Worm (Caenorhabditis elegans) whole organism, L3 larva: ENCODE data around the gene F56D5.3.

ENCODE experiments used
- R02D3.7 ChIP-seq: fragments of 150-350 bp; optimal IDR thresholded peaks from 2 replicates; lab custom pipeline; 2014; ENCODE audit warnings: missing biosample characterization, missing genetic modification characterization
- ZK546.5 ChIP-seq: sonication (generic microtip); optimal IDR thresholded peaks from 2 replicates; lab custom pipeline; 2017; ENCODE audit warnings: missing biosample characterization, missing genetic modification characterization
- aly-2 ChIP-seq: fragments of 150-350 bp; optimal IDR thresholded peaks from 2 replicates; lab custom pipeline; 2014; ENCODE audit warnings: missing biosample characterization, missing genetic modification characterization
- ama-1 ChIP-seq: fragments of 150-350 bp; optimal IDR thresholded peaks from 2 replicates; lab custom pipeline; 2018
- ceh-16 ChIP-seq: sonication (generic microtip); optimal IDR thresholded peaks from 2 replicates; lab custom pipeline; 2017; ENCODE audit warnings: missing biosample characterization, missing genetic modification characterization
- ceh-28 ChIP-seq: fragments of 150-350 bp; optimal IDR thresholded peaks from 2 replicates; lab custom pipeline; 2014; ENCODE audit warnings: missing biosample characterization, missing genetic modification reagents, missing genetic modification characterization
- ceh-82 ChIP-seq: fragments of 150-350 bp; optimal IDR thresholded peaks from 2 replicates; lab custom pipeline; 2014; ENCODE audit warnings: missing biosample characterization, missing genetic modification characterization
- ceh-9 ChIP-seq: sonication (generic microtip); optimal IDR thresholded peaks from 2 replicates; lab custom pipeline; 2018; ENCODE audit warnings: missing biosample characterization, missing genetic modification characterization
- daf-12 ChIP-seq: fragments of 150-350 bp; optimal IDR thresholded peaks from 2 replicates; lab custom pipeline; 2014; ENCODE audit warnings: missing biosample characterization, missing genetic modification reagents, missing genetic modification characterization
- egl-27 ChIP-seq: sonication (generic microtip); optimal IDR thresholded peaks from 4 replicates; lab custom pipeline; 2017; ENCODE audit warnings: missing biosample characterization, missing genetic modification reagents, missing genetic modification characterization
- egl-5 ChIP-seq: fragments of 150-350 bp; optimal IDR thresholded peaks from 2 replicates; lab custom pipeline; 2017; ENCODE audit warnings: missing biosample characterization, missing genetic modification reagents, missing genetic modification characterization, inconsistent platforms
- elt-1 ChIP-seq: fragments of 150-350 bp; optimal IDR thresholded peaks from 2 replicates; lab custom pipeline; 2014; ENCODE audit warnings: missing biosample characterization, missing genetic modification characterization
- elt-2 ChIP-seq: sonication (generic microtip); optimal IDR thresholded peaks from 2 replicates; lab custom pipeline; 2016; ENCODE audit warnings: missing genetic modification reagents, mild to moderate bottlenecking, missing genetic modification characterization, missing compliant biosample characterization
- elt-3 ChIP-seq, 3 experiments: fragments of 150-350 bp in 1 of 3; sonication (generic microtip) in 2 of 3; optimal IDR thresholded peaks; 2 replicates in 2 of 3; 4 replicates in 1 of 3; lab custom pipeline; 2014 to 2017; ENCODE audit warnings: missing biosample characterization in 3 of 3, missing genetic modification characterization in 3 of 3
- eor-1 ChIP-seq, 2 experiments: fragments of 150-350 bp; optimal IDR thresholded peaks; 2 replicates each; lab custom pipeline; 2014 to 2018; ENCODE audit warnings: missing biosample characterization in 2 of 2, missing genetic modification characterization in 2 of 2
- fkh-10 ChIP-seq: sonication (generic microtip); optimal IDR thresholded peaks from 2 replicates; lab custom pipeline; 2017; ENCODE audit warnings: missing biosample characterization, missing genetic modification reagents, missing genetic modification characterization
- fkh-2 ChIP-seq: fragments of 150-350 bp; optimal IDR thresholded peaks from 2 replicates; lab custom pipeline; 2014; ENCODE audit warnings: missing biosample characterization, missing genetic modification reagents, missing genetic modification characterization
- hmg-11 ChIP-seq: sonication (generic microtip); optimal IDR thresholded peaks from 2 replicates; lab custom pipeline; 2016; ENCODE audit warnings: missing genetic modification characterization, missing compliant biosample characterization
- jun-1 ChIP-seq: fragments of 150-350 bp; optimal IDR thresholded peaks from 2 replicates; lab custom pipeline; 2014; ENCODE audit warnings: missing biosample characterization, missing genetic modification reagents, missing genetic modification characterization
- lin-15B ChIP-seq: fragments of 150-350 bp; optimal IDR thresholded peaks from 2 replicates; lab custom pipeline; 2014; ENCODE audit warnings: missing biosample characterization, missing genetic modification characterization
- lin-39 ChIP-seq: fragments of 150-350 bp; optimal IDR thresholded peaks from 2 replicates; lab custom pipeline; 2018; ENCODE audit warnings: missing biosample characterization, missing genetic modification reagents, missing genetic modification characterization
- lsy-12 ChIP-seq: sonication (generic microtip); optimal IDR thresholded peaks from 2 replicates; lab custom pipeline; 2016; ENCODE audit warnings: mild to moderate bottlenecking, missing genetic modification characterization, missing compliant biosample characterization
- mdl-1 ChIP-seq: fragments of 150-350 bp; optimal IDR thresholded peaks from 2 replicates; lab custom pipeline; 2014; ENCODE audit warnings: missing biosample characterization, missing genetic modification characterization
- mml-1 ChIP-seq: fragments of 150-350 bp; sonication (generic microtip); optimal IDR thresholded peaks from 3 replicates; lab custom pipeline; 2014; ENCODE audit warnings: missing biosample characterization, missing genetic modification characterization
- nfya-1 ChIP-seq: sonication (generic microtip); optimal IDR thresholded peaks from 2 replicates; lab custom pipeline; 2017; ENCODE audit warnings: missing genetic modification characterization, mild to moderate bottlenecking, missing compliant biosample characterization, antibody characterized with exemption, moderate library complexity; ENCODE audit not compliant: insufficient read depth
- nhr-11 ChIP-seq: fragments of 150-350 bp; optimal IDR thresholded peaks from 2 replicates; lab custom pipeline; 2014; ENCODE audit warnings: missing biosample characterization, missing genetic modification characterization
- nhr-12 ChIP-seq: fragments of 150-350 bp; optimal IDR thresholded peaks from 2 replicates; lab custom pipeline; 2014; ENCODE audit warnings: missing biosample characterization, missing genetic modification characterization
- nhr-23 ChIP-seq: fragments of 150-350 bp; optimal IDR thresholded peaks from 2 replicates; lab custom pipeline; 2014; ENCODE audit warnings: missing biosample characterization, missing genetic modification reagents, missing genetic modification characterization
- nhr-237 ChIP-seq: fragments of 150-350 bp; optimal IDR thresholded peaks from 2 replicates; lab custom pipeline; 2014; ENCODE audit warnings: missing biosample characterization, missing genetic modification characterization
- nhr-25 ChIP-seq: sonication (generic microtip); optimal IDR thresholded peaks from 2 replicates; lab custom pipeline; 2017; ENCODE audit warnings: missing biosample characterization, missing genetic modification characterization
- nhr-28 ChIP-seq: fragments of 150-350 bp; optimal IDR thresholded peaks from 2 replicates; lab custom pipeline; 2014; ENCODE audit warnings: missing biosample characterization, missing genetic modification characterization
- nhr-43 ChIP-seq: sonication (generic microtip); optimal IDR thresholded peaks from 2 replicates; lab custom pipeline; 2016; ENCODE audit warnings: mild to moderate bottlenecking, missing genetic modification characterization, missing compliant biosample characterization; ENCODE audit not compliant: poor library complexity, severe bottlenecking
- nhr-67 ChIP-seq: fragments of 150-350 bp; optimal IDR thresholded peaks from 2 replicates; lab custom pipeline; 2014; ENCODE audit warnings: missing biosample characterization, missing genetic modification characterization
- nhr-76 ChIP-seq: fragments of 150-350 bp; sonication (generic microtip); optimal IDR thresholded peaks from 5 replicates; lab custom pipeline; 2014; ENCODE audit warnings: missing biosample characterization, missing genetic modification characterization
- nhr-77 ChIP-seq: fragments of 150-350 bp; optimal IDR thresholded peaks from 2 replicates; lab custom pipeline; 2014; ENCODE audit warnings: missing biosample characterization, missing genetic modification characterization
- pha-4 ChIP-seq: fragments of 150-350 bp; optimal IDR thresholded peaks from 2 replicates; lab custom pipeline; 2014; ENCODE audit warnings: missing biosample characterization, missing genetic modification reagents, missing genetic modification characterization
- pqm-1 ChIP-seq: fragments of 150-350 bp; optimal IDR thresholded peaks from 2 replicates; lab custom pipeline; 2017; ENCODE audit warnings: missing biosample characterization, missing genetic modification characterization, inconsistent platforms
- sea-2 ChIP-seq: fragments of 150-350 bp; sonication (generic microtip); optimal IDR thresholded peaks from 4 replicates; lab custom pipeline; 2014; ENCODE audit warnings: missing biosample characterization, missing genetic modification reagents, missing genetic modification characterization
- skn-1 ChIP-seq: fragments of 150-350 bp; optimal IDR thresholded peaks from 2 replicates; lab custom pipeline; 2014; ENCODE audit warnings: missing biosample characterization, missing genetic modification characterization
- snpc-4 ChIP-seq: fragments of 150-350 bp; optimal IDR thresholded peaks from 2 replicates; lab custom pipeline; 2014; ENCODE audit warnings: missing biosample characterization, missing genetic modification characterization
- tbx-2 ChIP-seq: sonication (generic microtip); optimal IDR thresholded peaks from 2 replicates; lab custom pipeline; 2016; ENCODE audit warnings: mild to moderate bottlenecking, missing genetic modification characterization, missing compliant biosample characterization
- unc-39 ChIP-seq: sonication (generic microtip); optimal IDR thresholded peaks from 4 replicates; lab custom pipeline; 2017; ENCODE audit warnings: missing biosample characterization, missing genetic modification characterization
- unc-62 ChIP-seq: fragments of 150-350 bp; sonication (generic microtip); optimal IDR thresholded peaks from 4 replicates; lab custom pipeline; 2014; ENCODE audit warnings: missing biosample characterization, missing genetic modification reagents, missing genetic modification characterization
- zag-1 ChIP-seq: fragments of 150-350 bp; optimal IDR thresholded peaks from 2 replicates; lab custom pipeline; 2014; ENCODE audit warnings: missing biosample characterization, missing genetic modification characterization
- ztf-11 ChIP-seq: fragments of 150-350 bp; optimal IDR thresholded peaks from 2 replicates; lab custom pipeline; 2014; ENCODE audit warnings: missing biosample characterization, missing genetic modification characterization
- ztf-4 ChIP-seq: fragments of 150-350 bp; optimal IDR thresholded peaks from 2 replicates; lab custom pipeline; 2014; ENCODE audit warnings: missing biosample characterization, missing genetic modification characterization

The F56D5.3 gene

ce11 chrIV:9427959-9428358 is 30.6 kb downstream of the F56D5.3 start, which contains the start of gene F59B8.1:
F59B8.1 (plus strand) TSS chrIV:9428259.
- TF ChIP-seq nhr-28 (tag; lab: Kevin White, UChicago) (no peak), nhr-23 (tag; lab: Kevin White, UChicago) (no peak), nhr-11 (tag; lab: Kevin White, UChicago) (no peak), fkh-10 (GFP tag; lab: Kevin White, UChicago) (no peak), snpc-4 (tag; lab: Kevin White, UChicago) (no peak), elt-2 (tag; lab: Kevin White, UChicago) (no peak), lin-15B (no peak), egl-5 (tag; lab: Kevin White, UChicago) (no peak), nfya-1 (tag; lab: Kevin White, UChicago) (no peak), ama-1 (no peak), aly-2 (tag; lab: Kevin White, UChicago) (no peak), lsy-12 (tag; lab: Kevin White, UChicago) (no peak), ceh-9 (no peak)

ce11 chrIV:9432327-9432726 is 34.9 kb downstream of the F56D5.3 start:
- TF ChIP-seq nhr-43 (tag; lab: Kevin White, UChicago) = no peak
- TF ChIP-seq jun-1 (tag; lab: Kevin White, UChicago) = no peak
- no peak for TF ChIP-seq nfya-1 (tag; lab: Kevin White, UChicago)
- TF ChIP-seq elt-3 (tag; optimal IDR thresholded peaks at IDR 0.05; lab: Kevin White, UChicago) = no peak
- TF ChIP-seq nhr-76 (tag; lab: Kevin White, UChicago) = no peak
- no peak for TF ChIP-seq fkh-2 (tag; lab: Kevin White, UChicago)
- no peak for TF ChIP-seq egl-27 (tag; lab: Kevin White, UChicago)
- no peak for TF ChIP-seq ztf-11
- no peak for TF ChIP-seq nhr-25 (tag; lab: Kevin White, UChicago)
- TF ChIP-seq aly-2 (tag; lab: Kevin White, UChicago) = no peak
- TF ChIP-seq elt-2 (tag; lab: Kevin White, UChicago) = no peak
- TF ChIP-seq mml-1 = no peak
- TF ChIP-seq snpc-4 (tag; lab: Kevin White, UChicago) = no peak
- no peak for TF ChIP-seq tbx-2 (tag; lab: Kevin White, UChicago)
- TF ChIP-seq lin-15B = no peak

ce11 chrIV:9438753-9439152 is 41.4 kb downstream of the F56D5.3 start:
- peak; percentile 40 for TF ChIP-seq tbx-2 (tag; lab: Kevin White, UChicago)
- no peak for TF ChIP-seq nhr-237 (tag; lab: Kevin White, UChicago)
- no peak for TF ChIP-seq sea-2 (GFP tag; lab: Kevin White, UChicago)
- TF ChIP-seq nhr-43 (tag; lab: Kevin White, UChicago) = peak; percentile 56
- no peak for TF ChIP-seq egl-5 (tag; lab: Kevin White, UChicago)
- TF ChIP-seq fkh-2 (tag; lab: Kevin White, UChicago) = no peak
- no peak for TF ChIP-seq zag-1 (tag; lab: Kevin White, UChicago)
- no peak for TF ChIP-seq ceh-82 (tag; lab: Kevin White, UChicago)
- no peak for TF ChIP-seq skn-1 (tag; lab: Kevin White, UChicago)
- TF ChIP-seq fkh-10 (GFP tag; lab: Kevin White, UChicago) = no peak
- TF ChIP-seq elt-2 (tag; lab: Kevin White, UChicago) = peak; percentile 50
- no peak for TF ChIP-seq lin-39 (tag; lab: Kevin White, UChicago)
- TF ChIP-seq nhr-25 (tag; lab: Kevin White, UChicago) = peak; percentile 60
- TF ChIP-seq ztf-4 (tag; lab: Kevin White, UChicago) = no peak
- no peak for TF ChIP-seq unc-62 (GFP tag; lab: Kevin White, UChicago)
- TF ChIP-seq nhr-28 (tag; lab: Kevin White, UChicago) = no peak
- no peak for TF ChIP-seq unc-39 (tag; lab: Kevin White, UChicago)
- TF ChIP-seq elt-3 (tag; optimal IDR thresholded peaks at IDR 0.05; lab: Kevin White, UChicago) = peak in 1 of 3 experiments; percentile 10
- TF ChIP-seq ama-1 = peak; percentile 96
- no peak for TF ChIP-seq ceh-16
- TF ChIP-seq pha-4 = no peak
- TF ChIP-seq lsy-12 (tag; lab: Kevin White, UChicago) = peak; percentile 63
- no peak for TF ChIP-seq nhr-67 (tag; lab: Kevin White, UChicago)
- peak; percentile 4 for TF ChIP-seq pqm-1 (tag; lab: Kevin White, UChicago)
- TF ChIP-seq nfya-1 (tag; lab: Kevin White, UChicago) = peak; percentile 12
- TF ChIP-seq nhr-11 (tag; lab: Kevin White, UChicago) = no peak
- no peak for TF ChIP-seq ztf-11
- no peak for TF ChIP-seq mml-1
- TF ChIP-seq R02D3.7 (tag; lab: Kevin White, UChicago) = no peak
- no peak for TF ChIP-seq eor-1 (tag; optimal IDR thresholded peaks at IDR 0.05; lab: Kevin White, UChicago)
- no peak for TF ChIP-seq nhr-77 (tag; lab: Kevin White, UChicago)
- TF ChIP-seq ceh-28 = no peak
- TF ChIP-seq mdl-1 (tag; lab: Kevin White, UChicago) = no peak
- TF ChIP-seq lin-15B = no peak
- TF ChIP-seq nhr-12 = no peak
- no peak for TF ChIP-seq ceh-9
- no peak for TF ChIP-seq egl-27 (tag; lab: Kevin White, UChicago)
- no peak for TF ChIP-seq elt-1 (tag; lab: Kevin White, UChicago)
- no peak for TF ChIP-seq nhr-76 (tag; lab: Kevin White, UChicago)
- no peak for TF ChIP-seq jun-1 (tag; lab: Kevin White, UChicago)
- no peak for TF ChIP-seq hmg-11 (tag; lab: Kevin White, UChicago)
- TF ChIP-seq ZK546.5 (tag; lab: Kevin White, UChicago) = no peak
- TF ChIP-seq snpc-4 (tag; lab: Kevin White, UChicago) = no peak
- TF ChIP-seq daf-12 (tag; lab: Kevin White, UChicago) = no peak
